Worm (Caenorhabditis elegans): ENCODE data around the gene cdo-1.

The cdo-1 gene

DNA sequence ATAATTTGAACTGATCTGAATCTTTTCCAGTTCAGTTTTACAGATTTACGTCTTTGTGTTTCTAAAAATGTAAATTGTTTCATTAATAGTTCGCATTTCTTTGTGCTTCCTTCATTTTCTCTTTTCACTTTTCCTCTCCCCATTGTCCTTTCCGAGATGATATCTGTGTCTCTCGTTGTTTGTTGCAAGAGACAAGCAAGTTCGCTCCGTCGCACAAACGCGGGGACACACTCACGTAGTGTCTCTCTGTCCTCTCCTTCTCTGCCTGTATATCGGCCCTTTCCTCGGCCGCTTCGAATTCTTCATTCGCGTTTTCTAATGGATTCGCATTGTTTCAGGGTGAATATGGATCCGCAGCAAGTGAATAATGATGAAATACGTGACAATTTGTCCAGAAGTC, 13.6 kb upstream of the cdo-1 start, which contains the start of gene ZC13.1 (continued):
- TF ChIP-seq rbr-2 (tag; optimal IDR thresholded peaks at IDR 0.05) (peak; percentile 61), nhr-6 (tag; optimal IDR thresholded peaks at IDR 0.05) (no peak), mep-1 (tag; optimal IDR thresholded peaks at IDR 0.05) (peak; percentile 85), fkh-10 (GFP tag; optimal IDR thresholded peaks at IDR 0.05) (peak; percentile 66), php-3 (GFP tag; IDR thresholded peaks at IDR 0.05) (no peak), ztf-11 (tag; optimal IDR thresholded peaks at IDR 0.05) (no peak), nhr-11 (tag; optimal IDR thresholded peaks at IDR 0.05) (peak; percentile 26), zfp-3 (GFP tag; conservative IDR thresholded peaks at IDR 0.05) (no peak), ceh-32 (tag; optimal IDR thresholded peaks at IDR 0.05; ENCODE audit: poor library complexity) (no peak), lin-38 (GFP tag; IDR thresholded peaks at IDR 0.05) (peak; percentile 89), F10B5.3 (tag; optimal IDR thresholded peaks at IDR 0.05) (no peak), saeg-2 (GFP tag; IDR thresholded peaks at IDR 0.05) (no peak), nhr-25 (tag; optimal IDR thresholded peaks at IDR 0.05; ENCODE audit: borderline replicate concordance, insufficient read depth) (no peak), lim-7 (GFP tag; IDR thresholded peaks at IDR 0.05) (0 out of 2 replicates have a peak, but pooled peaks have one; percentile 39)

DNA sequence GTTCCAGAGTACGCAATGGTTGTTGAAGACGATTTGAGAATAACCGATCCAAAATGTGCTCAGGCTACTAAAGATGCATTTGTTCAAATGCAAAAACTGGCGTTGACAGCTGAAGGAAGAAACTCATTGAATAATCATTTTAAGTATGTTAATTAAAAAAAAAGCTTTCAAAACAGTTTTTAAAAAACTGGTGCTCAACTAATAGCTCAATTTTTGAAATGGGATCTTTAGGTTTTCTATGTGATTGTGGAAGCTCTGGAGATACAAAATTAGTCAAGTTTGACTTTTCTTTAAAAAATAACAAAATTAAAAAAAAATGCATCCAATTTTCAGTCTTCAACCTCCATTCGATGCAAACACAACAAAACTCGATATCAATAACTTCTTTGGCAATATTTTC, 10.3 kb upstream of the cdo-1 start:
- TF ChIP-seq unc-62 (GFP tag; optimal IDR thresholded peaks at IDR 0.05 in 1 of 2): peak in 1 of 2 experiments; percentile 95
- TF ChIP-seq unc-62 (tag; optimal IDR thresholded peaks at IDR 0.05): no peak
- no peak for TF ChIP-seq mxl-3 (GFP tag; optimal IDR thresholded peaks at IDR 0.05)

DNA sequence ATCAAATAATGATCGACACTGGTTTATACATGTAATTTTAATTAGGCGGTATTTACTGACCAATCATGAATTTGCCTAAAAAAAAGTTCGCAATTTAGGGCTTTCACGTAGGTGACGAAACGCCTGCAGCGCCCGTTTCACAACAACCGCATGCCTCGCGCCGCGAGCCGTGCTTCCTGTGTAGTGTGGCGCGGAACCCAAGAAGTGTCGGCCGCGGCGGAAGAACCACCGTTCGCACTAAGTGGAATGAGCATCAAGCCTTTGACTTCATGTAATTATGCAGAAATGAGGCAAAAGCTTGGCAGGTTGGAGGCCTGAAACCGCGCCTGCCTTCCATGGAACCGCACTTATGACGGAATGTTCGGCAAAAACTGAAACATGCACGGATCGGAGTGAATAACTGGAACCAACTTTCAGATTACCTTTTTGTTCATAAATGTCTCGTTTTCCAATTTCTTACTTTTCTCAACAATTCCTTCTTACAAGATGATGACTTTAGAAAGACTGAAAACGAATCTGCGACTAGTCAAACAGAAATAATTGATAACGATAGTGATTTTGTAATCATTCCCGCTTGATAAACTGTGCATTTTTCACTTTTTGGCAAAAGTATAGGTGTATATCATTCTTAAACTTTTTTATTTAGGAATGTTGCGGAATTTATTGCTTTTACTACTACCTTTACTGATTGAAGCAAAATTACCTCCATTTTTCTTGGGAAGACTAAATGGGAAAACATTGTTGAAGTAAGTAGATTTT, 8.8 kb upstream of the cdo-1 start, which contains the start of gene F56F10.1:
Gene F56F10.1, plus strand, starts transcription at position 647 of the 759 bp plus-strand sequence.
- TF ChIP-seq pqm-1 (tag; optimal IDR thresholded peaks at IDR 0.05): peak; percentile 87
- no peak for TF ChIP-seq sdz-12 (GFP tag; optimal IDR thresholded peaks at IDR 0.05)
- no peak for TF ChIP-seq attf-4 (tag; optimal IDR thresholded peaks at IDR 0.05)
- TF ChIP-seq egl-43 (GFP tag; IDR thresholded peaks at IDR 0.05): no peak
- no peak for TF ChIP-seq ceh-62 (tag; optimal IDR thresholded peaks at IDR 0.05)
- TF ChIP-seq F49E8.2 (tag; optimal IDR thresholded peaks at IDR 0.05; ENCODE audit: borderline replicate concordance): no peak
- TF ChIP-seq nhr-42 (GFP tag; IDR thresholded peaks at IDR 0.05): no peak
- TF ChIP-seq rbr-2 (tag; optimal IDR thresholded peaks at IDR 0.05): no peak
- TF ChIP-seq cey-2 (tag; optimal IDR thresholded peaks at IDR 0.05; ENCODE audit: borderline replicate concordance, insufficient read depth): no peak
- TF ChIP-seq aly-2 (tag; optimal IDR thresholded peaks at IDR 0.05): no peak
- TF ChIP-seq daf-16 (GFP tag; optimal IDR thresholded peaks at IDR 0.05): no peak
- TF ChIP-seq daf-16 (tag; optimal IDR thresholded peaks at IDR 0.05): peak; percentile 36
- no peak for TF ChIP-seq ama-1 (optimal IDR thresholded peaks at IDR 0.05)
- no peak for TF ChIP-seq ZK546.5 (tag; optimal IDR thresholded peaks at IDR 0.05)
- no peak for TF ChIP-seq saeg-2 (GFP tag; IDR thresholded peaks at IDR 0.05)
- TF ChIP-seq aha-1 (tag): no peak
- 0 out of 2 replicates have a peak, but pooled peaks have one; percentile 19 for TF ChIP-seq F26F4.8 (GFP tag; conservative IDR thresholded peaks at IDR 0.05)
- no peak for TF ChIP-seq spr-3 (GFP tag; optimal IDR thresholded peaks at IDR 0.05)
- no peak for TF ChIP-seq nhr-25 (tag; optimal IDR thresholded peaks at IDR 0.05; ENCODE audit: borderline replicate concordance, insufficient read depth)
- TF ChIP-seq T26A8.4 (GFP tag; IDR thresholded peaks at IDR 0.05): no peak
- TF ChIP-seq nhr-28 (tag; optimal IDR thresholded peaks at IDR 0.05): peak; percentile 19
- no peak for TF ChIP-seq zip-11 (GFP tag; IDR thresholded peaks at IDR 0.05)
- TF ChIP-seq nhr-111 (GFP tag; optimal IDR thresholded peaks at IDR 0.05): no peak
- TF ChIP-seq lsy-2 (tag; optimal IDR thresholded peaks at IDR 0.05): no peak
- TF ChIP-seq hlh-11 (tag; optimal IDR thresholded peaks at IDR 0.05): peak; percentile 8
- TF ChIP-seq unc-62 (GFP tag; optimal IDR thresholded peaks at IDR 0.05 in 1 of 2): peak in 1 of 2 experiments; percentile 53
- no peak for TF ChIP-seq unc-62 (tag; optimal IDR thresholded peaks at IDR 0.05)
- no peak for TF ChIP-seq hif-1 (tag; optimal IDR thresholded peaks at IDR 0.05)
- no peak for TF ChIP-seq madf-5 (GFP tag; IDR thresholded peaks at IDR 0.05)
- no peak for TF ChIP-seq ceh-32 (tag; optimal IDR thresholded peaks at IDR 0.05; ENCODE audit: poor library complexity)
- no peak for TF ChIP-seq lir-3 (tag; optimal IDR thresholded peaks at IDR 0.05)
- peak; percentile 38; the same call in 1 of the 2 replicates for TF ChIP-seq mxl-2 (GFP tag; conservative IDR thresholded peaks at IDR 0.05)
- no peak for TF ChIP-seq zfp-3 (GFP tag; conservative IDR thresholded peaks at IDR 0.05)
- no peak for TF ChIP-seq Y48G9A.11 (GFP tag; IDR thresholded peaks at IDR 0.05)
- no peak for TF ChIP-seq zip-2 (tag; optimal IDR thresholded peaks at IDR 0.05)
- 0 out of 2 replicates have a peak, but pooled peaks have one; percentile 34 for TF ChIP-seq vab-7 (GFP tag; IDR thresholded peaks at IDR 0.05)

All from whole organism, L4 larva.